Fruit fly (Drosophila melanogaster) whole organism, wandering third instar larva: Measurements from ENCODE around the gene Cht7.

Experiments
- CrebA ChIP-seq: fragments of 200-800 bp; sonication (Bioruptor generic); optimal IDR thresholded peaks from 2 replicates; lab custom pipeline; 2016; ENCODE audit warnings: missing biosample characterization, mild to moderate bottlenecking, missing genetic modification characterization, borderline replicate concordance
- HLH106 ChIP-seq: fragments of 200-800 bp; optimal IDR thresholded peaks from 3 replicates; lab custom pipeline; 2019; ENCODE audit warnings: missing biosample characterization, mild to moderate bottlenecking, missing genetic modification characterization, moderate library complexity
- Hr83 ChIP-seq: fragments of 200-300 bp; sonication (Bioruptor generic); optimal IDR thresholded peaks from 2 replicates; lab custom pipeline; 2016; ENCODE audit warnings: missing biosample characterization, mild to moderate bottlenecking, missing genetic modification characterization, moderate library complexity; ENCODE audit not compliant: poor library complexity, severe bottlenecking
- Myc ChIP-seq: fragments of >200 bp; optimal IDR thresholded peaks from 2 replicates; lab custom pipeline; 2017
- br ChIP-seq: fragments of 200-800 bp; sonication (Bioruptor generic); optimal IDR thresholded peaks from 2 replicates; lab custom pipeline; 2016; ENCODE audit warnings: missing biosample characterization, missing genetic modification characterization
- dmrt93B ChIP-seq: fragments of 200-800 bp; sonication (Bioruptor generic); optimal IDR thresholded peaks from 2 replicates; lab custom pipeline; 2018; ENCODE audit warnings: missing biosample characterization, mild to moderate bottlenecking, missing genetic modification characterization
- fru ChIP-seq: fragments of 200-800 bp; sonication (Bioruptor generic); optimal IDR thresholded peaks from 3 replicates; lab custom pipeline; 2016; ENCODE audit warnings: missing biosample characterization, mild to moderate bottlenecking, missing genetic modification characterization
- h ChIP-seq: fragments of 200-800 bp; sonication (Bioruptor generic); optimal IDR thresholded peaks from 3 replicates; lab custom pipeline; 2016; ENCODE audit warnings: missing biosample characterization, mild to moderate bottlenecking, missing genetic modification characterization
- jim ChIP-seq: fragments of 175-275, 200-325 bp; sonication (Bioruptor generic); optimal IDR thresholded peaks from 2 replicates; lab custom pipeline; 2016; ENCODE audit warnings: missing biosample characterization, mild to moderate bottlenecking, missing genetic modification characterization
- sage ChIP-seq: fragments of 200-800 bp; sonication (Bioruptor generic); optimal IDR thresholded peaks from 2 replicates; lab custom pipeline; 2016; ENCODE audit warnings: missing biosample characterization, mild to moderate bottlenecking, missing genetic modification characterization
- sv ChIP-seq: fragments of 200-800 bp; sonication (Bioruptor generic); optimal IDR thresholded peaks from 3 replicates; lab custom pipeline; 2016; ENCODE audit warnings: missing biosample characterization, missing genetic modification characterization
- usp ChIP-seq: fragments of >200 bp; optimal IDR thresholded peaks from 2 replicates; lab custom pipeline; 2017; ENCODE audit warnings: missing biosample characterization, missing genetic modification characterization

- TF ChIP-seq fru (GFP tag; lab: Kevin White, UChicago), result no peak
- no peak for TF ChIP-seq jim (GFP tag; lab: Kevin White, UChicago)
- TF ChIP-seq br (GFP tag; lab: Kevin White, UChicago), result no peak
- no peak for TF ChIP-seq dmrt93B
- TF ChIP-seq sage (GFP tag; lab: Kevin White, UChicago), result no peak
- no peak for TF ChIP-seq sv
- TF ChIP-seq HLH106 (tag; lab: Kevin White, UChicago), result no peak
- TF ChIP-seq Myc (lab: Kevin White, UChicago), result no peak
- no peak for TF ChIP-seq CrebA (GFP tag; lab: Kevin White, UChicago)
- no peak for TF ChIP-seq usp (GFP tag; lab: Kevin White, UChicago)
- no peak for TF ChIP-seq Hr83 (GFP tag; lab: Kevin White, UChicago)
- TF ChIP-seq h (GFP tag; lab: Kevin White, UChicago), result no peak
Observed at dm6 chr3L:3126478-3126877, 19.7 kb upstream of the Cht7 start.
